Worm (Caenorhabditis elegans): ENCODE results near the gene ubh-1.

Gene ubh-1

ce11 chrV:6559585-6559984 is 48.4 kb upstream of the ubh-1 start (continued):
- no peak for TF ChIP-seq egrh-3 (GFP tag; IDR thresholded peaks at IDR 0.05)
- no peak for TF ChIP-seq F22D6.2 (tag; optimal IDR thresholded peaks at IDR 0.05)
- TF ChIP-seq C06A6.2 (GFP tag; conservative IDR thresholded peaks at IDR 0.05) = no peak
- TF ChIP-seq nfyb-1 (GFP tag; IDR thresholded peaks at IDR 0.05) = no peak
- TF ChIP-seq ztf-6 (GFP tag; IDR thresholded peaks at IDR 0.05) = no peak
- no peak for TF ChIP-seq dpl-1 (GFP tag; optimal IDR thresholded peaks at IDR 0.05)
- peak; percentile 49 for TF ChIP-seq somi-1 (GFP tag; optimal IDR thresholded peaks at IDR 0.05)
- no peak for TF ChIP-seq efl-1 (GFP tag; optimal IDR thresholded peaks at IDR 0.05)
- no peak for TF ChIP-seq lag-1 (GFP tag; IDR thresholded peaks at IDR 0.05)
- no peak for TF ChIP-seq F49E8.2 (tag; optimal IDR thresholded peaks at IDR 0.05; ENCODE audit: insufficient read depth)
- TF ChIP-seq ztf-26 (tag; optimal IDR thresholded peaks at IDR 0.05) = peak; percentile 24
- no peak for TF ChIP-seq dox-1 (GFP tag; IDR thresholded peaks at IDR 0.05)
- TF ChIP-seq rcor-1 (GFP tag; IDR thresholded peaks at IDR 0.05) = no peak
- no peak for TF ChIP-seq ceh-58 (GFP tag; IDR thresholded peaks at IDR 0.05)
- TF ChIP-seq atf-7 (tag; optimal IDR thresholded peaks at IDR 0.05) = peak; percentile 9
- TF ChIP-seq lsy-27 (tag; optimal IDR thresholded peaks at IDR 0.05; ENCODE audit: borderline replicate concordance, insufficient read depth) = no peak
- no peak for TF ChIP-seq repo-1 (tag; optimal IDR thresholded peaks at IDR 0.05)
- TF ChIP-seq F39B2.1 (GFP tag; IDR thresholded peaks at IDR 0.05) = no peak
- no peak for TF ChIP-seq pbrm-1 (GFP tag; IDR thresholded peaks at IDR 0.05)
- peak; percentile 25; the same call in 1 of the 2 replicates for TF ChIP-seq B0019.2 (GFP tag; conservative IDR thresholded peaks at IDR 0.05)
- TF ChIP-seq snpc-1.3 (tag; optimal IDR thresholded peaks at IDR 0.05; ENCODE audit: insufficient read depth) = peak; percentile 73
- TF ChIP-seq unc-130 (GFP tag; optimal IDR thresholded peaks at IDR 0.05) = peak; percentile 22
- TF ChIP-seq lin-35 (GFP tag; optimal IDR thresholded peaks at IDR 0.05) = no peak
- TF ChIP-seq unc-62 (GFP tag; optimal IDR thresholded peaks at IDR 0.05) = no peak
- TF ChIP-seq ceh-40 (GFP tag; IDR thresholded peaks at IDR 0.05) = no peak
- TF ChIP-seq tbx-9 (tag; optimal IDR thresholded peaks at IDR 0.05; ENCODE audit: borderline replicate concordance) = no peak
- TF ChIP-seq sdz-38 (tag; optimal IDR thresholded peaks at IDR 0.05) = no peak
- 0 out of 2 replicates have a peak, but pooled peaks have one; percentile 45 for TF ChIP-seq cebp-1 (GFP tag; IDR thresholded peaks at IDR 0.05)
- TF ChIP-seq cebp-1 (tag; optimal IDR thresholded peaks at IDR 0.05) = no peak
- TF ChIP-seq nfya-1 (tag; optimal IDR thresholded peaks at IDR 0.05; ENCODE audit: borderline replicate concordance, insufficient read depth) = no peak
- TF ChIP-seq F23B12.7 (tag; optimal IDR thresholded peaks at IDR 0.05; ENCODE audit: insufficient read depth) = peak; percentile 57
- no peak for TF ChIP-seq dpff-1 (tag; optimal IDR thresholded peaks at IDR 0.05)
- no peak for TF ChIP-seq ztf-22 (GFP tag; optimal IDR thresholded peaks at IDR 0.05)
- no peak for TF ChIP-seq tlf-1 (GFP tag; optimal IDR thresholded peaks at IDR 0.05)
- TF ChIP-seq attf-5 (GFP tag; optimal IDR thresholded peaks at IDR 0.05) = peak; percentile 76
- TF ChIP-seq ztf-28 (GFP tag; IDR thresholded peaks at IDR 0.05) = no peak
- TF ChIP-seq B0261.1 (tag; optimal IDR thresholded peaks at IDR 0.05) = peak; percentile 77

- TF ChIP-seq Y53F4B.3 (GFP tag; IDR thresholded peaks at IDR 0.05) = no peak
- no peak for TF ChIP-seq somi-1 (GFP tag; optimal IDR thresholded peaks at IDR 0.05)
- no peak for TF ChIP-seq hsf-1 (GFP tag; IDR thresholded peaks at IDR 0.05)
- TF ChIP-seq K12H6.12 (tag; optimal IDR thresholded peaks at IDR 0.05) = no peak
- no peak for TF ChIP-seq rcor-1 (GFP tag; IDR thresholded peaks at IDR 0.05)
- no peak for TF ChIP-seq C17E4.6 (GFP tag; IDR thresholded peaks at IDR 0.05)
- TF ChIP-seq ztf-22 (GFP tag; optimal IDR thresholded peaks at IDR 0.05) = no peak
- no peak for TF ChIP-seq nfyb-1 (GFP tag; IDR thresholded peaks at IDR 0.05)
- no peak for TF ChIP-seq tlf-1 (GFP tag; optimal IDR thresholded peaks at IDR 0.05)
- no peak for TF ChIP-seq attf-5 (GFP tag; optimal IDR thresholded peaks at IDR 0.05)
These were observed 47.9 kb upstream of the ubh-1 start, which contains the start of gene spp-26 for ce11 chrV:6559105-6559504. spp-26 (minus strand) TSS chrV:6559205.
